Worm (Caenorhabditis elegans) whole organism, L1 larva: Measurements from ENCODE around the gene pink-1.

ENCODE experiments used
- blmp-1 ChIP-seq: fragments of 150-350 bp; optimal IDR thresholded peaks from 2 replicates; lab custom pipeline; 2014; ENCODE audit warnings: missing biosample characterization, missing genetic modification characterization
- ceh-90 ChIP-seq: sonication (generic microtip); optimal IDR thresholded peaks from 2 replicates; lab custom pipeline; 2016; ENCODE audit warnings: missing genetic modification characterization, missing compliant biosample characterization
- fkh-10 ChIP-seq: sonication (generic microtip); optimal IDR thresholded peaks from 2 replicates; lab custom pipeline; 2017; ENCODE audit warnings: missing biosample characterization, missing genetic modification reagents, missing genetic modification characterization
- fos-1 ChIP-seq: fragments of 150-350 bp; optimal IDR thresholded peaks from 2 replicates; lab custom pipeline; 2014; ENCODE audit warnings: missing biosample characterization, missing genetic modification characterization
- jun-1 ChIP-seq: fragments of 150-350 bp; optimal IDR thresholded peaks from 2 replicates; lab custom pipeline; 2014; ENCODE audit warnings: missing biosample characterization, missing genetic modification reagents, missing genetic modification characterization
- unc-62 ChIP-seq: fragments of 150-350 bp; optimal IDR thresholded peaks from 2 replicates; lab custom pipeline; 2014; ENCODE audit warnings: missing biosample characterization, missing genetic modification reagents, missing genetic modification characterization

- no peak for TF ChIP-seq fkh-10 (GFP tag; lab: Kevin White, UChicago)
- TF ChIP-seq ceh-90 (tag; lab: Kevin White, UChicago) = no peak
- TF ChIP-seq jun-1 (tag; lab: Kevin White, UChicago) = no peak
- no peak for TF ChIP-seq blmp-1
- no peak for TF ChIP-seq unc-62 (GFP tag; lab: Kevin White, UChicago)
- no peak for TF ChIP-seq fos-1 (tag; lab: Kevin White, UChicago)
Observed at ce11 chrII:5364516-5364915, 31.0 kb downstream of the pink-1 start.
